Fruit fly (Drosophila melanogaster) S2 (cell line): ENCODE data around the gene CG42581.
"Not testable (repeated sequence)": the region's sequence is repeated elsewhere in the genome, so short reads cannot be mapped to it uniquely, and the experiment has no call there.

Experiments used
- CG8478 ChIP-seq: fragments of >200 bp; optimal IDR thresholded peaks from 2 replicates; lab custom pipeline; 2018
- CTCF ChIP-seq, 2 experiments: fragments of >200 bp; optimal IDR thresholded peaks; 2 replicates each; lab custom pipeline; 2018

The CG42581 gene

DNA sequence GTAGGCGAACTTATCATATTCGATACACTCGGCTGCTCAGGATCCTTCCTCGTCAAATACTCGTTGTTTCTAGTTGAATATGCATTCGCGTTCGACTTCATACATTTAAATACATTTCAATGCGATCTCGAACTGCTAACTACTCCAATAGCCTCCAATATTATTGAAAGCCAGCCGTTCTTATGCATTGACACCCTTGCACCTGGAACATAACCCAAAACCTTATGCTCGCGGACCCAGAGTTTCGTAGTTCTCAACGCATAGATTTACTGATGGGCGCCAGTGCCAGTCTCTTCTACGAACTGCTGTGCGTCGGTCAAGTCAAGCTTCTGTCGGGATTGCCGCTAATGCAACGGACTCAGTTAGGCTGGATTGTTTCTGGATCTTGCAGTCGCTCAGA lies at the start of gene CG42581:
TSS of gene CG42581 (minus strand) at position 101 of the 400 bp plus-strand sequence.
- not testable (repeated sequence) for TF ChIP-seq CG8478 (lab: Kevin White, UChicago); CTCF (optimal IDR thresholded peaks at IDR 0.05; lab: Kevin White, UChicago)

DNA sequence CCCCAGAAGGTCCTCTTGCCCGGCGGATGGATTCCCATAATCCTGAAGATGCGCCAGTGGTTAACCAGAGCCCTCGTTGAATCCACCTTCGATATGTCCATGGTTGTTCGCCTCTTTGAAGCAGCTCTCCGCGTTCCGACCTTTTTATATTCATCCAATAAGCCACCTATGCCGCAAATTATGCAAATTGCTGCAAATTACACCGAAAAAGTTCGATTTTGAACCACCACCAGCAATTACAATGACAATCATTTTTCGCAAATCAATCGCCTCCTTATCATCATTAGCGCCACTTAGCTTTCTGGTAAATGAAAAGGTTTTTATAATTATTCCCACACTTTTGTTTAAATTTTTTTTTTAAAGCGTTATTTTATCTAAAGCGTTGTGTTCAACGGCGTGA lies 46.8 kb upstream of the CG42581 start, which contains the start of gene Or19a:
TSS of gene Or19a (minus strand) at position 101 of the 400 bp plus-strand sequence.
- TF ChIP-seq CG8478 (lab: Kevin White, UChicago); CTCF (optimal IDR thresholded peaks at IDR 0.05; lab: Kevin White, UChicago): not testable (repeated sequence)

dm6 chrX:20140710-20141109 lies 44.4 kb upstream of the CG42581 start, which contains the start of gene CG34332:
Gene CG34332, plus strand, starts transcription at chrX:20141010.
- no peak for TF ChIP-seq CTCF (optimal IDR thresholded peaks at IDR 0.05; lab: Kevin White, UChicago)
- no peak for TF ChIP-seq CG8478 (lab: Kevin White, UChicago)

DNA sequence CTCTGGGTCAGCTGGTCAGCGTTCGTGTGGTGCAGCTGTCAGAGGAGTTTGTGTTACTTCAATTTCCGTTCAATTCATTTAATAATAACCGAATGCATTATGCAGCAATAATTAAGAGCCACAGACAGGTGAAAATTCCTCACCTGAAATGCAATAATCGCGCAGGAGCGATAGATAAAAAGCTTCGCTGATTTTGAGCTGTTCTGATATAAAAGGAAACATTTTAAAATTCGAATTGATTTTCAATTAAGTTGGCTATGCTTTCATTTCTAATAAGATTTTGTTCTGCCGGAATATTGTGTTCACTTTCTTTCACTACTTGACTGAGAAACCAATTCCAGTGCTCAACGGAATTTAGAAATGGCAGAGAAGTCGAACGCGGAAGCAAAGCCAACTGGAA lies 43.2 kb upstream of the CG42581 start, which contains the start of gene CG42583:
TSS of gene CG42583 (plus strand) at position 301 of the 400 bp plus-strand sequence.
- TF ChIP-seq CTCF (optimal IDR thresholded peaks at IDR 0.05; lab: Kevin White, UChicago) (no peak), CG8478 (lab: Kevin White, UChicago) (no peak)

dm6 chrX:20133432-20133831 lies 37.2 kb upstream of the CG42581 start, which contains the start of gene CG15322:
Gene CG15322, plus strand, starts transcription at chrX:20133579.
- TF ChIP-seq CTCF (optimal IDR thresholded peaks at IDR 0.05; lab: Kevin White, UChicago) (no peak), CG8478 (lab: Kevin White, UChicago) (no peak)

- no peak for TF ChIP-seq CTCF (optimal IDR thresholded peaks at IDR 0.05; lab: Kevin White, UChicago)
- TF ChIP-seq CG8478 (lab: Kevin White, UChicago), result no peak
Observed at dm6 chrX:20130486-20130885, 34.2 kb upstream of the CG42581 start.

DNA sequence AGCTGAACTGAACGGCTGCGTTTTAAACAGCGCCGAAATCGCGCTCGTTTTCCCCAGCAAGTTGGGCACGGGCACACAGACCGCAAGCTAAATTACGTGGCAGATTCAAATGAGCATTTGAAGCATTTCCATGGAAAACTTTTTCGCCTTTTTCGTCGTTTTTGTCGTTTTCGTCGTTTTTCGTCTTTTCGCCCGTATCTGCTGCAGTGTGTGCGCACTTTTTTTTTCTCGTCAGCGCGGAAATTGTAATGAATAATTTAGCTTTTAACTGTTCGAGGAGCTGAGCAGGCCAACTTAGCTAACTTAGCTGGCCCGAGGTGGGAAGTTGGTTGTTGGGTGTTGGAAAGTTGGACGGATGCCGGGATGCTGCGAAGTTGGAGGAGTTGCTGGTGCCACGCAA lies 33.3 kb upstream of the CG42581 start:
- TF ChIP-seq CG8478 (lab: Kevin White, UChicago) (no peak), CTCF (optimal IDR thresholded peaks at IDR 0.05; lab: Kevin White, UChicago) (no peak)

- no peak for TF ChIP-seq CG8478 (lab: Kevin White, UChicago)
- no peak for TF ChIP-seq CTCF (optimal IDR thresholded peaks at IDR 0.05; lab: Kevin White, UChicago)
Observed at dm6 chrX:20122153-20122552, 25.9 kb upstream of the CG42581 start, which contains the start of gene CG34331. Gene CG34331, plus strand, starts transcription at chrX:20122453.

dm6 chrX:20110475-20110874 lies 14.2 kb upstream of the CG42581 start, which contains the start of gene karr:
Gene karr, minus strand, starts transcription at chrX:20110575.
- TF ChIP-seq CG8478 (lab: Kevin White, UChicago) (no peak), CTCF (optimal IDR thresholded peaks at IDR 0.05; lab: Kevin White, UChicago) (no peak)

DNA sequence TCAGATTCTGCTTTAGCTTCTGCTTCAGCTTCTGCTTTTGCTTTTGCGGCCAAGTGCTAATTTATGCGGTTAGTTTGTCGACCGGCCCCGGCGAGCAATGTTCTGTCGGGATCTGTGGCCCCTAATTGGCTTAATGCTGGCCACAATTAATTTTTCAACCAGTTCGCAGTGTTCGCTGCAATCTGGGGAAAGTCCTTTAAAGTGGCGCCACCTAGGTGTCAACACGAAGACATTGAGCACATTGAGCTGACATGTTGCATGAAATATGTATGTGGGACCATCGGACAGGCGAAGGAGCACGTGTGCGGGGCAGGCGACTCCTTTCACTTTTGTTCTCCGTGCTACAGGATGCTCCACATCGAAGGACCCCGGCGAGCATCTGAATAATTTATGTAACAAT lies 8.7 kb upstream of the CG42581 start:
- TF ChIP-seq CG8478 (lab: Kevin White, UChicago), result no peak
- peak; percentile 68 to 74 for TF ChIP-seq CTCF (optimal IDR thresholded peaks at IDR 0.05; lab: Kevin White, UChicago)

DNA sequence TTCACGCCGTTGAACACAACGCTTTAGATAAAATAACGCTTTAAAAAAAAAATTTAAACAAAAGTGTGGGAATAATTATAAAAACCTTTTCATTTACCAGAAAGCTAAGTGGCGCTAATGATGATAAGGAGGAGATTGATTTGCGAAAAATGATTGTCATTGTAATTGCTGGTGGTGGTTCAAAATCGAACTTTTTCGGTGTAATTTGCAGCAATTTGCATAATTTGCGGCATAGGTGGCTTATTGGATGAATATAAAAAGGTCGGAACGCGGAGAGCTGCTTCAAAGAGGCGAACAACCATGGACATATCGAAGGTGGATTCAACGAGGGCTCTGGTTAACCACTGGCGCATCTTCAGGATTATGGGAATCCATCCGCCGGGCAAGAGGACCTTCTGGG lies 2.2 kb downstream of the CG42581 start, which contains the start of gene Or19b:
TSS of gene Or19b (plus strand) at position 301 of the 400 bp plus-strand sequence.
- TF ChIP-seq CTCF (optimal IDR thresholded peaks at IDR 0.05; lab: Kevin White, UChicago); CG8478 (lab: Kevin White, UChicago): not testable (repeated sequence)

dm6 chrX:20092308-20092707 lies 4.0 kb downstream of the CG42581 start, which contains the start of gene fd19B:
Gene fd19B, minus strand, starts transcription at chrX:20092408.
- no peak for TF ChIP-seq CG8478 (lab: Kevin White, UChicago)
- no peak for TF ChIP-seq CTCF (optimal IDR thresholded peaks at IDR 0.05; lab: Kevin White, UChicago)

DNA sequence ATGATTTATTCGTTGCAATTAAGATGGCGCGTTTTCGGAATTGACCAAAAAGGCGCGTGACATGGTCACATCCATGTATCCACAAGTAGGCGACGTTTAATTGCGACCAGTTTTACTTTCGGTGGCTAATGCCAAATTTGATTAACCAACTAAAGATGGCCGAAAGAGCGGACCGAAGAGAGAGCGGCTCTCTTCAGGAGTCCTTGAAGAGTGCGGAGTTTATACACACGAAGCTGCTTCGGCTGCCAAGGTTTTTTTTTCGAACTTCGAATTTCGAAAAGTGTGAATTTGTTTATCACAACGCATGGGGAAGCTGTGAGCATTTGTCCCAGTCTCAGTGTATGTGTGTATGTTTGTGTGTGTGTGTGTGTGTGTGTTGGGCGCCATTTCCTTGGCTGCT lies 12.5 kb downstream of the CG42581 start:
- no peak for TF ChIP-seq CG8478 (lab: Kevin White, UChicago)
- no peak for TF ChIP-seq CTCF (optimal IDR thresholded peaks at IDR 0.05; lab: Kevin White, UChicago)

- TF ChIP-seq CG8478 (lab: Kevin White, UChicago) (no peak), CTCF (optimal IDR thresholded peaks at IDR 0.05; lab: Kevin White, UChicago) (no peak)
Observed at dm6 chrX:20067017-20067416, 29.3 kb downstream of the CG42581 start.

DNA sequence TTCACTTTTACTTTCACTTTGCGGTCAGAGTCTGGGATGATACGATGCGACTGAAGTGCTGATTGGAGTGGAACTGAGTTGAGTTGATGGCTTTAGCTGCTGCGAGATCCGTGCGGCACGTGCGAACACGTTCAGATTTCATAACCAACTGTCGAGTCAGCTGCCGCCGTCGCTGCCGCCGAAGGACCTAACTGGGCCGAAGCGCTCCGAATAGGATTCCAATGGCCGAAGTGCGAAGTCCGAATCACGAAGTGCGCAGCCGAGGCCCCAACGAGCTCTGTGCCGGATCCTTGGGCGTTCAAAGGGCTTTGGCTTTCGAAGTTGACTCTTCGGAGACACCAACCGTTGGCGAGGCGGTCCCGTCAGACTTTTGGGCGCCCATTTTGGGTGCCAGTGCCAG lies 33.7 kb downstream of the CG42581 start, which contains the start of gene Dop2R:
TSS of gene Dop2R (minus strand) at position 131 of the 400 bp plus-strand sequence.
- TF ChIP-seq CTCF (optimal IDR thresholded peaks at IDR 0.05; lab: Kevin White, UChicago), result no peak
- no peak for TF ChIP-seq CG8478 (lab: Kevin White, UChicago)

DNA sequence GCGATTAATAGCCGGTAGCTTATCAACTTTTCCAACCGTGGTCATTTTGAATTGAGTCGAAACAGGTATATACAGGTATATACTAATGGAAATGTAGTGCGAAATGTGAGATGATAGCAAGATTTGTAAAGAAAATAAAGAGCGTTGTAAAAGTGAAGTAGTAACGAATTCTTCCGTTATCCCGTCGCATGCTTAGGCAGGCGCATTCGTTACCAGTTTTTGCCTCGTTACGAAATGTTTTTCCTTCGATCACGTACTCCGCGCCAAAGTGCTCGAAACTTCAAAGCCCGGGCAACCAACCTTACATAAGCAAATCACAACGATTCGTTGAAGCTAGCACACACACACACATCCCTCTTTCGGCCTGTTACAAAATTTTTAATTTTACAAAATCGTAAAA lies 45.3 kb downstream of the CG42581 start, which contains the start of gene CG9570:
TSS of gene CG9570 (plus strand) at position 301 of the 400 bp plus-strand sequence.
- TF ChIP-seq CTCF (optimal IDR thresholded peaks at IDR 0.05; lab: Kevin White, UChicago) (no peak), CG8478 (lab: Kevin White, UChicago) (no peak)
